Fruit fly (Drosophila melanogaster) whole organism, embryonic: ENCODE measurements around the gene mirr.
A peak's percentile ranks its signal among the peaks of the same experiment; 100 is the strongest.

Experiments used
- Atf6 ChIP-seq: fragments of 200-800 bp; sonication (Bioruptor generic); IDR thresholded peaks from 2 replicates; pipeline ENCODE4 v1.3.6; 2022; ENCODE audit warnings: missing biosample characterization, missing genetic modification characterization
- B-H1 ChIP-seq: fragments of 200-800 bp; sonication (Bioruptor generic); IDR thresholded peaks from 3 replicates; pipeline ENCODE4 v1.3.6; 2022; ENCODE audit warnings: missing biosample characterization, missing genetic modification characterization
- CG11093 ChIP-seq: fragments of 200-800 bp; sonication (Bioruptor generic); IDR thresholded peaks from 3 replicates; pipeline ENCODE4 v1.3.6; 2022; ENCODE audit warnings: missing biosample characterization, missing genetic modification characterization
- CG11247 ChIP-seq: fragments of 200-800 bp; sonication (Bioruptor generic); IDR thresholded peaks from 2 replicates; pipeline ENCODE4 v1.3.6; 2022; ENCODE audit warnings: missing biosample characterization, missing genetic modification characterization
- CG12942 ChIP-seq: fragments of 200-800 bp; sonication (Bioruptor generic); optimal IDR thresholded peaks from 3 replicates; lab custom pipeline; 2016; ENCODE audit warnings: missing biosample characterization, missing genetic modification characterization
- CG13287 ChIP-seq: fragments of 200-800 bp; sonication (Bioruptor generic); IDR thresholded peaks from 2 replicates; pipeline ENCODE4 v1.3.6; 2022; ENCODE audit warnings: missing biosample characterization, missing genetic modification characterization; ENCODE audit not compliant: partially characterized antibody
- CG13296 ChIP-seq: fragments of 200-800 bp; sonication (Bioruptor generic); optimal IDR thresholded peaks from 3 replicates; lab custom pipeline; 2018; ENCODE audit warnings: missing biosample characterization, mild to moderate bottlenecking, missing genetic modification characterization
- CG1529 ChIP-seq: fragments of 200-800 bp; sonication (Bioruptor generic); optimal IDR thresholded peaks from 3 replicates; lab custom pipeline; 2018; ENCODE audit warnings: missing biosample characterization, missing genetic modification characterization
- CG2116 ChIP-seq: fragments of 200-800 bp; sonication (Bioruptor generic); optimal IDR thresholded peaks from 3 replicates; lab custom pipeline; 2018; ENCODE audit warnings: missing biosample characterization, mild to moderate bottlenecking, missing genetic modification characterization
- CG2875 ChIP-seq: fragments of 200-800 bp; sonication (Bioruptor generic); optimal IDR thresholded peaks from 2 replicates; lab custom pipeline; 2017; ENCODE audit warnings: missing biosample characterization, mild to moderate bottlenecking, missing genetic modification characterization, missing genetic modification reagents
- CG31388 ChIP-seq: fragments of 200-800 bp; sonication (Bioruptor generic); optimal IDR thresholded peaks from 2 replicates; lab custom pipeline; 2016; ENCODE audit warnings: missing biosample characterization, missing genetic modification characterization
- CG32532 ChIP-seq: fragments of 200-800 bp; sonication (Bioruptor generic); IDR thresholded peaks from 2 replicates; pipeline ENCODE4 v1.3.6; 2022; ENCODE audit warnings: missing biosample characterization, missing genetic modification characterization
- CG34422 ChIP-seq: fragments of 200-800 bp; sonication (Bioruptor generic); IDR thresholded peaks from 3 replicates; pipeline ENCODE4 v1.3.6; 2022; ENCODE audit warnings: missing biosample characterization, missing genetic modification characterization
- CG3726 ChIP-seq: fragments of 200-800 bp; sonication (Bioruptor generic); IDR thresholded peaks from 3 replicates; pipeline ENCODE4, ENCODE4 v1.3.6; 2022; ENCODE audit warnings: missing biosample characterization, missing genetic modification characterization
- CG3838 ChIP-seq: fragments of 200-800 bp; sonication (Bioruptor generic); optimal IDR thresholded peaks from 3 replicates; lab custom pipeline; 2016; ENCODE audit warnings: missing biosample characterization, missing genetic modification characterization
- CG4282 ChIP-seq: fragments of 200-800 bp; sonication (Bioruptor generic); optimal IDR thresholded peaks from 2 replicates; lab custom pipeline; 2016; ENCODE audit warnings: missing biosample characterization, missing genetic modification characterization
- CG7987 ChIP-seq: fragments of 200-800 bp; sonication (Bioruptor generic); optimal IDR thresholded peaks from 2 replicates; lab custom pipeline; 2018; ENCODE audit warnings: missing biosample characterization, mild to moderate bottlenecking, missing genetic modification characterization, moderate library complexity
- CG9215 ChIP-seq: fragments of 200-800 bp; sonication (Bioruptor generic); IDR thresholded peaks from 2 replicates; pipeline ENCODE4 v1.3.6; 2022; ENCODE audit warnings: missing biosample characterization, missing genetic modification characterization
- CHES-1-like ChIP-seq: fragments of 200-800 bp; sonication (Bioruptor generic); optimal IDR thresholded peaks from 2 replicates; lab custom pipeline; 2016; ENCODE audit warnings: missing biosample characterization, missing genetic modification characterization
- CkIIα-i1 ChIP-seq: fragments of 200-800 bp; sonication (Bioruptor generic); IDR thresholded peaks from 2 replicates; pipeline ENCODE4 v1.3.6; 2022; ENCODE audit warnings: missing biosample characterization, missing genetic modification characterization
- CrebB ChIP-seq: fragments of 200-800 bp; sonication (Bioruptor generic); optimal IDR thresholded peaks from 3 replicates; lab custom pipeline; 2018; ENCODE audit warnings: missing biosample characterization, mild to moderate bottlenecking, missing genetic modification characterization
- Deaf1 ChIP-seq: fragments of 200-800 bp; optimal IDR thresholded peaks from 3 replicates; lab custom pipeline; 2019; ENCODE audit warnings: missing biosample characterization, mild to moderate bottlenecking, missing genetic modification characterization, moderate library complexity
- Dfd ChIP-seq, 2 experiments: fragments of >200 bp; optimal IDR thresholded peaks; 2 replicates each; lab custom pipeline; 2017; ENCODE audit warnings: missing biosample characterization in 2 of 2, missing genetic modification characterization in 2 of 2
- Dip2 ChIP-seq: fragments of 200-800 bp; sonication (Bioruptor generic); IDR thresholded peaks from 2 replicates; pipeline ENCODE4 v1.3.6; 2022; ENCODE audit warnings: missing biosample characterization, missing genetic modification characterization
- Elba2 ChIP-seq: fragments of 200-800 bp; sonication (Bioruptor generic); optimal IDR thresholded peaks from 3 replicates; lab custom pipeline; 2016; ENCODE audit warnings: missing biosample characterization, missing genetic modification characterization
- Lhr ChIP-seq: fragments of 200-800 bp; sonication (Bioruptor generic); optimal IDR thresholded peaks from 3 replicates; lab custom pipeline; 2017; ENCODE audit warnings: mild to moderate bottlenecking, missing biosample characterization, missing genetic modification reagents, missing genetic modification characterization
- Oaz ChIP-seq: fragments of 200-800 bp; sonication (Bioruptor generic); IDR thresholded peaks from 2 replicates; pipeline ENCODE4 v1.3.6; 2022; ENCODE audit warnings: missing biosample characterization, missing genetic modification characterization
- Sox100B ChIP-seq: fragments of 200-800 bp; sonication (Bioruptor generic); optimal IDR thresholded peaks from 3 replicates; lab custom pipeline; 2018; ENCODE audit warnings: missing biosample characterization, mild to moderate bottlenecking, missing genetic modification characterization
- Sox102F ChIP-seq: fragments of 200-800 bp; sonication (Bioruptor generic); optimal IDR thresholded peaks from 2 replicates; lab custom pipeline; 2018; ENCODE audit warnings: missing biosample characterization, mild to moderate bottlenecking, missing genetic modification characterization, moderate library complexity
- Stat92E ChIP-seq, 3 experiments: fragments of >200 bp in 2 of 3; fragments of 200-800 bp in 1 of 3; sonication (Bioruptor generic) in 1 of 3; optimal IDR thresholded peaks; 2 replicates each; lab custom pipeline; 2017 to 2019; ENCODE audit warnings: missing biosample characterization in 3 of 3, missing genetic modification characterization in 3 of 3, mild to moderate bottlenecking in 1 of 3, moderate library complexity in 1 of 3
- ab ChIP-seq: fragments of 200-800 bp; sonication (Bioruptor generic); optimal IDR thresholded peaks from 2 replicates; lab custom pipeline; 2016; ENCODE audit warnings: missing biosample characterization, missing genetic modification characterization
- ara ChIP-seq: fragments of 200-800 bp; sonication (Bioruptor generic); IDR thresholded peaks from 2 replicates; pipeline ENCODE4 v1.3.6; 2022; ENCODE audit warnings: missing biosample characterization, missing genetic modification characterization
- bigmax ChIP-seq: fragments of 200-800 bp; sonication (Bioruptor generic); optimal IDR thresholded peaks from 2 replicates; lab custom pipeline; 2018; ENCODE audit warnings: missing biosample characterization, mild to moderate bottlenecking, missing genetic modification characterization
- dmrt11E ChIP-seq: fragments of 200-800 bp; sonication (Bioruptor generic); optimal IDR thresholded peaks from 3 replicates; lab custom pipeline; 2018; ENCODE audit warnings: missing biosample characterization, mild to moderate bottlenecking, missing genetic modification characterization, moderate library complexity
- emc ChIP-seq: fragments of 200-800 bp; sonication (Bioruptor generic); optimal IDR thresholded peaks from 2 replicates; lab custom pipeline; 2016; ENCODE audit warnings: missing biosample characterization, missing genetic modification characterization
- esg ChIP-seq: fragments of 200-800 bp; sonication (Bioruptor generic); conservative IDR thresholded peaks from 2 replicates; pipeline ENCODE4 v1.3.6; 2022; ENCODE audit warnings: missing biosample characterization, missing genetic modification characterization
- fd102C ChIP-seq: fragments of 200-800 bp; sonication (Bioruptor generic); optimal IDR thresholded peaks from 2 replicates; lab custom pipeline; 2018; ENCODE audit warnings: missing biosample characterization, mild to moderate bottlenecking, missing genetic modification characterization, moderate library complexity
- gcm ChIP-seq: fragments of 200-800 bp; sonication (Bioruptor generic); optimal IDR thresholded peaks from 2 replicates; lab custom pipeline; 2019; ENCODE audit warnings: missing biosample characterization, mild to moderate bottlenecking, missing genetic modification characterization, moderate library complexity
- grau ChIP-seq: fragments of 200-800 bp; optimal IDR thresholded peaks from 3 replicates; lab custom pipeline; 2019; ENCODE audit warnings: missing biosample characterization, mild to moderate bottlenecking, missing genetic modification characterization, moderate library complexity
- hb ChIP-seq: fragments of 200-800 bp; sonication (Bioruptor generic); IDR thresholded peaks from 3 replicates; pipeline ENCODE4 v1.3.6; 2022; ENCODE audit warnings: missing biosample characterization, missing genetic modification characterization; ENCODE audit not compliant: partially characterized antibody
- her ChIP-seq: fragments of 200-800 bp; sonication (Bioruptor generic); optimal IDR thresholded peaks from 2 replicates; lab custom pipeline; 2016; ENCODE audit warnings: missing biosample characterization, missing genetic modification characterization
- ind ChIP-seq: fragments of 200-800 bp; sonication (Bioruptor generic); optimal IDR thresholded peaks from 3 replicates; lab custom pipeline; 2016; ENCODE audit warnings: missing biosample characterization, missing genetic modification characterization
- kay ChIP-seq: fragments of 200-800 bp; sonication (Bioruptor generic); optimal IDR thresholded peaks from 2 replicates; lab custom pipeline; 2016; ENCODE audit warnings: missing biosample characterization, missing genetic modification characterization
- kni ChIP-seq: fragments of 200-800 bp; sonication (Bioruptor generic); optimal IDR thresholded peaks from 3 replicates; lab custom pipeline; 2017; ENCODE audit warnings: mild to moderate bottlenecking, missing biosample characterization, missing genetic modification reagents, missing genetic modification characterization
- lola ChIP-seq, 3 experiments: fragments of >200 bp in 2 of 3; fragments of 200-800 bp in 1 of 3; sonication (Bioruptor generic) in 1 of 3; optimal IDR thresholded peaks; 2 replicates each; lab custom pipeline; 2017 to 2019; ENCODE audit warnings: missing biosample characterization in 3 of 3, missing genetic modification characterization in 3 of 3, mild to moderate bottlenecking in 1 of 3, moderate library complexity in 1 of 3
- luna ChIP-seq: fragments of 200-800 bp; sonication (Bioruptor generic); optimal IDR thresholded peaks from 2 replicates; lab custom pipeline; 2016; ENCODE audit warnings: missing biosample characterization, missing genetic modification characterization
- pnt ChIP-seq: fragments of 200-800 bp; sonication (Bioruptor generic); optimal IDR thresholded peaks from 3 replicates; lab custom pipeline; 2016; ENCODE audit warnings: missing biosample characterization, missing genetic modification characterization
- sens ChIP-seq: fragments of 200-800 bp; sonication (Bioruptor generic); peaks from one replicate; lab custom pipeline; 2016; ENCODE audit warnings: missing biosample characterization, missing genetic modification characterization
- tap ChIP-seq: fragments of 200-800 bp; optimal IDR thresholded peaks from 3 replicates; lab custom pipeline; 2019; ENCODE audit warnings: missing biosample characterization, mild to moderate bottlenecking, missing genetic modification characterization, moderate library complexity
- tio ChIP-seq: fragments of 200-800 bp; sonication (Bioruptor generic); optimal IDR thresholded peaks from 2 replicates; lab custom pipeline; 2017; ENCODE audit warnings: missing biosample characterization, missing genetic modification characterization, inconsistent platforms
- tup ChIP-seq: fragments of 200-800 bp; sonication (Bioruptor generic); optimal IDR thresholded peaks from 2 replicates; lab custom pipeline; 2016; ENCODE audit warnings: missing biosample characterization, mild to moderate bottlenecking, missing genetic modification characterization, moderate library complexity

Gene mirr

DNA sequence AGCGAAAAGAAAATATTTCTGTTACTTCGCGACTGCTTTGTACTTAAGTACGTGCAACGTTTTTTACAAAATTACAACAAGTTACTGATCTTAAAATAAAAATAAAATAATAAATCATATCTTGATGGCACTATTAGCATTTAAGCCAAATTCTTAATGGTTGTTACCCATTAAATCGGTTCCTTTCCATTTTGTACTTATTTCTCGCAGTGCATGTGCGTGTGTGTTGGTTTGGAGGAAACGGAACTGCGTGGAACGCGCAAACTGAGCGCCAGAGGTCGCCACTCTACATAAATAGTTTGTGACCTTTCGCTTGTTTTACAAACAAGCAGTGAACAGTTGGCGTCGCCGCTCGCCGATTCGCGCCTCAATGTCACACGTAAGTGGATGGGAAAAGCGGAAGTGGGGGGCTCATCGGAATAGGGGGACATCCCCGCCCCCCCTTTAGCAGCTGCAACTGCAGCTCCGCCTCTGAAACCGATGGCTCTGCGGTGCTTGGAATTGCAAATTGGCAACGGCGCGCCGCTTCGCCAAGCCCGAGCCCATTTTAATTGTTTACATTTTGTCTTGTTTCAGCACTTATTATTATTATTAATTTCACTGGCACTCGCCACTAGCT lies 25.3 kb upstream of the mirr start (continued):
- TF ChIP-seq Deaf1 (tag; lab: Kevin White, UChicago), result no peak
- peak; percentile 63 for TF ChIP-seq Sox100B (GFP tag; lab: Kevin White, UChicago)
- peak; percentile 5 for TF ChIP-seq tap (tag; lab: Kevin White, UChicago)
- TF ChIP-seq tup (GFP tag; lab: Kevin White, UChicago), result no peak
- no peak for TF ChIP-seq Elba2 (GFP tag; lab: Kevin White, UChicago)
- TF ChIP-seq CG11247, result 0 out of 2 replicates have a peak, but pooled peaks have one; percentile 31
- no peak for TF ChIP-seq bigmax
- TF ChIP-seq CG3838 (GFP tag; lab: Kevin White, UChicago), result no peak
- TF ChIP-seq CkIIα-i1, result no peak
- peak; percentile 32; the same call in 1 of the 3 replicates for TF ChIP-seq CG34422 (GFP tag; lab: Robert Waterston, UW)
- TF ChIP-seq Oaz, result no peak
- peak in 1 of 3 experiments; percentile 25 for TF ChIP-seq lola (GFP tag; optimal IDR thresholded peaks at IDR 0.05; lab: Kevin White, UChicago)
- TF ChIP-seq ab, result no peak
- TF ChIP-seq her (GFP tag; lab: Kevin White, UChicago), result no peak
- TF ChIP-seq hb (GFP tag; lab: Robert Waterston, UW), result no peak
- TF ChIP-seq grau (tag; lab: Kevin White, UChicago), result peak; percentile 7
- TF ChIP-seq CG13287 (GFP tag; lab: Robert Waterston, UW), result no peak
- TF ChIP-seq CG7987 (GFP tag; lab: Kevin White, UChicago), result peak; percentile 23
- no peak for TF ChIP-seq Dfd (GFP tag; optimal IDR thresholded peaks at IDR 0.05; lab: Kevin White, UChicago)
- no peak for TF ChIP-seq CG2116
- TF ChIP-seq gcm (GFP tag; lab: Kevin White, UChicago), result no peak
- TF ChIP-seq dmrt11E (tag; lab: Kevin White, UChicago), result peak; percentile 18
- no peak for TF ChIP-seq CG1529 (GFP tag; lab: Kevin White, UChicago)
- no peak for TF ChIP-seq CrebB (tag; lab: Kevin White, UChicago)
- TF ChIP-seq emc (GFP tag; lab: Kevin White, UChicago), result no peak
- no peak for TF ChIP-seq fd102C (GFP tag; lab: Kevin White, UChicago)
- no peak for TF ChIP-seq CG3726 (GFP tag; lab: Robert Waterston, UW)
- no peak for TF ChIP-seq pnt
- TF ChIP-seq CG13296 (GFP tag; lab: Kevin White, UChicago), result no peak
- TF ChIP-seq CHES-1-like (GFP tag; lab: Kevin White, UChicago), result no peak
- TF ChIP-seq Atf6 (GFP tag; lab: Robert Waterston, UW), result no peak
- peak; percentile 6 for TF ChIP-seq ind (GFP tag; lab: Kevin White, UChicago)
- peak; percentile 36 for TF ChIP-seq Sox102F (GFP tag; lab: Kevin White, UChicago)
- peak; percentile 52; the same call in 1 of the 2 replicates for TF ChIP-seq Dip2 (GFP tag; lab: Robert Waterston, UW)
- TF ChIP-seq CG31388 (GFP tag; lab: Kevin White, UChicago), result no peak
- TF ChIP-seq Stat92E (GFP tag; optimal IDR thresholded peaks at IDR 0.05; lab: Kevin White, UChicago), result no peak
- no peak for TF ChIP-seq Lhr (GFP tag; lab: Kevin White, UChicago)
- TF ChIP-seq CG4282, result no peak
- no peak for TF ChIP-seq esg (GFP tag; lab: Robert Waterston, UW)
- no peak for TF ChIP-seq kay (GFP tag; lab: Kevin White, UChicago)
- no peak for TF ChIP-seq B-H1 (GFP tag; lab: Robert Waterston, UW)
- no peak for TF ChIP-seq luna (GFP tag; lab: Kevin White, UChicago)
- TF ChIP-seq ara (GFP tag; lab: Robert Waterston, UW), result peak; percentile 73
- TF ChIP-seq sens (GFP tag; lab: Kevin White, UChicago), result peak; percentile 90
- no peak for TF ChIP-seq CG9215 (GFP tag; lab: Robert Waterston, UW)
- no peak for TF ChIP-seq tio (GFP tag; lab: Kevin White, UChicago)
- TF ChIP-seq CG12942 (GFP tag; lab: Kevin White, UChicago), result no peak
- TF ChIP-seq CG11093 (GFP tag; lab: Robert Waterston, UW), result no peak
- no peak for TF ChIP-seq kni (GFP tag; lab: Kevin White, UChicago)
- no peak for TF ChIP-seq CG32532 (GFP tag; lab: Robert Waterston, UW)
- peak; percentile 2 for TF ChIP-seq CG2875 (GFP tag; lab: Kevin White, UChicago)
